Fruit fly (Drosophila melanogaster) whole organism, prepupa: ENCODE results near the gene CG4133.

Experiments used
- CG11294 ChIP-seq: fragments of 200-800 bp; sonication (Bioruptor generic); IDR thresholded peaks from 2 replicates; pipeline ENCODE4 v1.3.6; 2022; ENCODE audit warnings: missing biosample characterization, missing genetic modification characterization
- CG11762 ChIP-seq: fragments of 200-800 bp; sonication (Bioruptor generic); optimal IDR thresholded peaks from 3 replicates; lab custom pipeline; 2016; ENCODE audit warnings: missing biosample characterization, missing genetic modification characterization; ENCODE audit not compliant: insufficient read depth
- CG15336 ChIP-seq: fragments of 200-800 bp; sonication (Bioruptor generic); IDR thresholded peaks from 2 replicates; pipeline ENCODE4 v1.3.6; 2022; ENCODE audit warnings: missing biosample characterization, missing genetic modification characterization
- CG1621 ChIP-seq: fragments of 200-800 bp; sonication (Bioruptor generic); optimal IDR thresholded peaks from 3 replicates; lab custom pipeline; 2018; ENCODE audit warnings: missing biosample characterization, mild to moderate bottlenecking, missing genetic modification characterization
- CG3032 ChIP-seq: fragments of 200-800 bp; optimal IDR thresholded peaks from 2 replicates; lab custom pipeline; 2019; ENCODE audit warnings: missing biosample characterization, mild to moderate bottlenecking, missing genetic modification characterization, moderate library complexity
- CG31627 ChIP-seq: fragments of 200-800 bp; sonication (Bioruptor generic); optimal IDR thresholded peaks from 3 replicates; lab custom pipeline; 2016; ENCODE audit warnings: missing biosample characterization, missing genetic modification characterization
- CG32006 ChIP-seq: fragments of 200-800 bp; sonication (Bioruptor generic); optimal IDR thresholded peaks from 3 replicates; lab custom pipeline; 2017; ENCODE audit warnings: missing biosample characterization, mild to moderate bottlenecking, missing genetic modification characterization
- CG34406 ChIP-seq: fragments of 200-800 bp; sonication (Bioruptor generic); optimal IDR thresholded peaks from 3 replicates; lab custom pipeline; 2016; ENCODE audit warnings: missing biosample characterization, missing genetic modification characterization
- CG6163 ChIP-seq: fragments of 200-800 bp; sonication (Bioruptor generic); IDR thresholded peaks from 3 replicates; pipeline ENCODE4 v1.3.6; 2022; ENCODE audit warnings: missing biosample characterization, missing genetic modification characterization
- CG6276 ChIP-seq: fragments of 200-800 bp; sonication (Bioruptor generic); optimal IDR thresholded peaks from 2 replicates; lab custom pipeline; 2017; ENCODE audit warnings: missing biosample characterization, mild to moderate bottlenecking, missing genetic modification characterization
- CG7368 ChIP-seq: fragments of 200-800 bp; sonication (Bioruptor generic); optimal IDR thresholded peaks from 3 replicates; lab custom pipeline; 2016; ENCODE audit warnings: missing biosample characterization, missing genetic modification characterization
- Eip75B ChIP-seq: fragments of 200-800 bp; sonication (Bioruptor generic); optimal IDR thresholded peaks from 3 replicates; lab custom pipeline; 2016; ENCODE audit warnings: missing biosample characterization, missing genetic modification characterization
- Eip78C ChIP-seq: fragments of 200-800 bp; sonication (Bioruptor generic); peaks from one replicate; lab custom pipeline; 2016; ENCODE audit warnings: missing biosample characterization, missing genetic modification characterization
- Eip93F ChIP-seq: fragments of 200-800 bp; sonication (Bioruptor generic); optimal IDR thresholded peaks from 2 replicates; lab custom pipeline; 2016; ENCODE audit warnings: missing biosample characterization, mild to moderate bottlenecking, missing genetic modification characterization
- Ets96B ChIP-seq: fragments of 200-800 bp; optimal IDR thresholded peaks from 2 replicates; lab custom pipeline; 2019; ENCODE audit warnings: missing biosample characterization, mild to moderate bottlenecking, missing genetic modification characterization, moderate library complexity
- Lpt ChIP-seq: fragments of 200-800 bp; sonication (Bioruptor generic); optimal IDR thresholded peaks from 3 replicates; lab custom pipeline; 2016; ENCODE audit warnings: missing biosample characterization, missing genetic modification characterization
- Met ChIP-seq: fragments of 200-800 bp; sonication (Bioruptor generic); optimal IDR thresholded peaks from 3 replicates; lab custom pipeline; 2016; ENCODE audit warnings: missing biosample characterization, missing genetic modification characterization
- Sox15 ChIP-seq: fragments of 200-800 bp; sonication (Bioruptor generic); optimal IDR thresholded peaks from 3 replicates; lab custom pipeline; 2016; ENCODE audit warnings: missing biosample characterization, missing genetic modification characterization
- achi ChIP-seq: fragments of 200-800 bp; sonication (Bioruptor generic); optimal IDR thresholded peaks from 3 replicates; lab custom pipeline; 2016; ENCODE audit warnings: missing biosample characterization, missing genetic modification characterization
- eg ChIP-seq: fragments of 200-800 bp; sonication (Bioruptor generic); IDR thresholded peaks from 3 replicates; pipeline ENCODE4 v1.3.6; 2022; ENCODE audit warnings: missing biosample characterization, missing genetic modification characterization
- esn ChIP-seq: fragments of 200-800 bp; sonication (Bioruptor generic); optimal IDR thresholded peaks from 2 replicates; lab custom pipeline; 2016; ENCODE audit warnings: missing biosample characterization, mild to moderate bottlenecking, missing genetic modification characterization, moderate library complexity
- fd59A ChIP-seq: fragments of 200-800 bp; sonication (Bioruptor generic); optimal IDR thresholded peaks from 2 replicates; lab custom pipeline; 2017; ENCODE audit warnings: missing biosample characterization, mild to moderate bottlenecking, missing genetic modification characterization, missing genetic modification reagents
- fkh ChIP-seq: fragments of 200-800 bp; sonication (Bioruptor generic); optimal IDR thresholded peaks from 3 replicates; lab custom pipeline; 2017; ENCODE audit warnings: missing biosample characterization, mild to moderate bottlenecking, missing genetic modification characterization, moderate library complexity
- lz ChIP-seq: fragments of 200-800 bp; sonication (Bioruptor generic); optimal IDR thresholded peaks from 3 replicates; lab custom pipeline; 2016; ENCODE audit warnings: missing biosample characterization, missing genetic modification characterization
- net ChIP-seq: fragments of 200-800 bp; sonication (Bioruptor generic); optimal IDR thresholded peaks from 3 replicates; lab custom pipeline; 2016; ENCODE audit warnings: missing biosample characterization, missing genetic modification characterization
- pdm3 ChIP-seq: fragments of 200-800 bp; sonication (Bioruptor generic); optimal IDR thresholded peaks from 3 replicates; lab custom pipeline; 2016; ENCODE audit warnings: missing biosample characterization, missing genetic modification characterization
- salr ChIP-seq, 2 experiments: fragments of 200-800 bp; sonication (Bioruptor generic); optimal IDR thresholded peaks; 3 replicates each; lab custom pipeline; 2016 to 2018; ENCODE audit warnings: missing biosample characterization in 2 of 2, missing genetic modification characterization in 2 of 2, mild to moderate bottlenecking in 1 of 2
- svp ChIP-seq: fragments of 200-800 bp; sonication (Bioruptor generic); peaks from one replicate; lab custom pipeline; 2016; ENCODE audit warnings: missing biosample characterization, missing genetic modification characterization

CG4133 gene

DNA sequence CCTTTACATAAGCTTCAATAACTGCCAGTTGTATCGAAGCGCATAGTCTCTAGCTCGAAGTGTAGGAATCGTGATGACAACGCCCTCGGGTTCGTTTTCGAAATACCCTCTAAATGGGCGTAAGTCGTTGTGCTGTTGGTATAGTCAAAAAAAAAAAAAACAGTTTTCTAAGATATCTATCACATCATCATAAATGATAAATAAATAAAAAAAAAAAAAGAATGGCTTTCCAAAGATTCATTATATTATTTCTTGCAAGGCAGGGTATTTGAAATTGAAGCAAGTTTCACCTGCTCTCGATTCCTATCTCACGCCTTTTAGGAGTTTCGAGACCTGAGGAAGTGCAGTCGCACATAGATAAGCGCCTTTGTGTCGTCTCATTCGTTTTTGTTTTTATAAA lies 37.9 kb downstream of the CG4133 start (continued):
- TF ChIP-seq Eip75B (GFP tag; lab: Kevin White, UChicago) (peak; percentile 18), Lpt (GFP tag; lab: Kevin White, UChicago) (peak; percentile 31), fd59A (GFP tag; lab: Kevin White, UChicago) (no peak), esn (GFP tag; lab: Kevin White, UChicago) (peak; percentile 66), CG31627 (GFP tag; lab: Kevin White, UChicago) (peak; percentile 41), achi (GFP tag; lab: Kevin White, UChicago) (peak; percentile 35), Eip93F (GFP tag; lab: Kevin White, UChicago) (no peak), CG34406 (GFP tag; lab: Kevin White, UChicago) (peak; percentile 37), CG11294 (GFP tag; lab: Robert Waterston, UW) (no peak)

DNA sequence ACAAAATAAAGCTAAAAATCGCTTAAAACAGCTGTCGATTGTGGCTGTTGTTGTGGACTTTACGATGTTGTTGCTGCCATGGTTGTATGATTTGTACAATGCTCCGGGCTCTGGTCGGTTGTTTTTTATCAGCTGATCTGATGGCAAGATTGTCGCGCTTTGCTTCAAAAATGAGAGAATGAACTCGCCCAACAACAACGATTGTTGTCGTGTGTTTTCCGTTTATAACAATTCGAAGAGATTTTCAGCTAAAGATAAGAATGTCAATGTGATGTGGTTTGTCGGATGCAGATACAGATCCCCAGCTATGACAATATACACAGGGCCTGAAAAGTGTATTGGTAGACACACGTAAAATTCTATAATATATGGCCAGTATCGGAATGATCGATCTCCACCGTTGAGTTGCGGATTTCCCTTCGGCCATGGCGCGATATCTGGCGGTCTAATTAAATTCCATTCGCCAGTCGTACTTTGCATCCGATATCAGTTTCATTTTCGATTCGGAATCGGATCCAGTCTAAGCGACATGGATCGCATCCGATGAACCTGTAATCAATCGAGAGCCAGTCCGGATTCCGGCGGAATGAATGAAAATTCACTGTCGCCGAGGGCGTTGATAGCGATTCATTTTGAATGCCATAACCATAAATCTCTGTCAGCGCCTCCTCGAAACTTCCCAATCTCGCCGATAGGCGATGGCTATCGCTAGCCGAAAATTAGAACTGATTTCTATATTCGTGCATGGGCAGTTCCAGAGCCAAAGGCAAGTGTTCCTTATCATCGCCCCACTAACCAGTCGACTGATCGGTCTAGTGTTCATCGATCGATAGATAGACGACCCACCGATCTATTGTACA lies 40.3 kb downstream of the CG4133 start:
- TF ChIP-seq pdm3 (GFP tag; lab: Kevin White, UChicago) (no peak), svp (GFP tag; lab: Kevin White, UChicago) (peak; percentile 90), Met (GFP tag; lab: Kevin White, UChicago) (no peak), Eip93F (GFP tag; lab: Kevin White, UChicago) (no peak)
- TF ChIP-seq, all 60 proteins: peak for 1

DNA sequence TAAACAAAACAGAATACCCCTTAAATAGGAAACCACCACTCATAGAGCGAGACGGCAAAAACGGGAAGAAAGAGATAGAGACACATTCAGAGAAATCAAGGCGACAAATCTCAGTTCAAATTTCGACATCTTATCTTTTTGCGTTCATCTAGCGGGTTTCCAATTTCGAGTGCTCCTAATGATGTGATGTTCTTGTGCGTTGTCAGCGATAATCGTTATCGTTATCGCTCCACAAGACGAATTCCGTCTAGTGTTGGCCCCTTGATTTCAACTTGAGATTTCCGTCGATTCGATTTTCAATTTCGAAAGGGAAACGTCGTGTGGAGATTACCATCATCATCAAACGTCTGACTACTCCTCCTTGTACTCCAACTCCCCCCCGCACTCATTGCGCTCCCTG lies 41.1 kb downstream of the CG4133 start:
- no peak for TF ChIP-seq CG15336 (GFP tag; lab: Robert Waterston, UW)
- no peak for TF ChIP-seq CG6163 (GFP tag; lab: Robert Waterston, UW)
- TF ChIP-seq Ets96B = no peak
- TF ChIP-seq Met (GFP tag; lab: Kevin White, UChicago) = no peak
- TF ChIP-seq Eip93F (GFP tag; lab: Kevin White, UChicago) = no peak
- TF ChIP-seq esn (GFP tag; lab: Kevin White, UChicago) = no peak
- no peak for TF ChIP-seq CG7368 (GFP tag; lab: Kevin White, UChicago)
- no peak for TF ChIP-seq Eip78C (GFP tag; lab: Kevin White, UChicago)
- no peak for TF ChIP-seq CG11762 (GFP tag; lab: Kevin White, UChicago)
- TF ChIP-seq CG1621 (tag; lab: Kevin White, UChicago) = no peak
- TF ChIP-seq CG32006 (GFP tag; lab: Kevin White, UChicago) = no peak
- no peak for TF ChIP-seq CG31627 (GFP tag; lab: Kevin White, UChicago)
- TF ChIP-seq net (GFP tag; lab: Kevin White, UChicago) = no peak
- no peak for TF ChIP-seq lz (GFP tag; lab: Kevin White, UChicago)
- no peak for TF ChIP-seq CG3032 (tag; lab: Kevin White, UChicago)
- no peak for TF ChIP-seq fd59A (GFP tag; lab: Kevin White, UChicago)

dm6 chr2L:496841-497240 lies 41.5 kb downstream of the CG4133 start:
- TF ChIP-seq achi (GFP tag; lab: Kevin White, UChicago) (no peak), Eip75B (GFP tag; lab: Kevin White, UChicago) (no peak), svp (GFP tag; lab: Kevin White, UChicago) (peak; percentile 97), CG6163 (GFP tag; lab: Robert Waterston, UW) (no peak), Met (GFP tag; lab: Kevin White, UChicago) (no peak), salr (GFP tag; optimal IDR thresholded peaks at IDR 0.05; lab: Kevin White, UChicago) (no peak), Sox15 (no peak)

- peak; percentile 8 for TF ChIP-seq Eip78C (GFP tag; lab: Kevin White, UChicago)
- TF ChIP-seq CG6276 (GFP tag; lab: Kevin White, UChicago) = no peak
- no peak for TF ChIP-seq eg (GFP tag; lab: Robert Waterston, UW)
- TF ChIP-seq fkh (GFP tag; lab: Kevin White, UChicago) = peak; percentile 25
Measured at dm6 chr2L:497657-498473, 42.5 kb downstream of the CG4133 start.
